Worm (Caenorhabditis elegans): ENCODE data around the gene B0228.7.
A peak's percentile ranks its signal among the peaks of the same experiment; 100 is the strongest.

B0228.7 gene

DNA sequence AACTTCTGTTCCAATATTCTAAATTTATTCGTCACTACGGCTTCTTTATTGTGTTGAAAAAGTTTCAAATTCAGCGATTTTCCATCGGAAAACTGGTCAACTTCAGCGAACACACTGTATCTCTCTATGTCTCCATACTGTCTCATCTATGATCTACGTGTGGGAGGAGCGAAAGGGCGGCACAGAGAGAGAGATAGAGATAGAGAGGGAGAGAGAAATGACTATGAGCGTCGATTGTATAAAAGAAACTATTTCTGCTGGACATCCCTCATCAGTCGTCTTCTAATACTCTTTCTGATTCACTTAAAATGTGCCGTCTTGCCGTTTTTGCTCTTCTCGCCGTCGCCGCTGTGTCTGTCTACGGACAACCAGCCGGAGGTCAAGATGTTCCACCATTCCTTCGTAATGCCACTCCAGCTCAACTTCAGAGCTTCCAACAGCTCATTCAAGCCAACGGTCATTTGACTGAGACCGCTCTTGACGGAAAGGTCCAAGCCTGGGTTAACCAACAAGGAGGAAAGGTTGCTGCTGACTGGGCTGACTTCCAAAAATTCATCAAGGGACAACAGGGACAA, 31.6 kb upstream of the B0228.7 start, which contains the start of gene srlf-1 (continued):
- TF ChIP-seq sma-3 (GFP tag; optimal IDR thresholded peaks at IDR 0.05) (peak; percentile 65), ceh-16 (tag; optimal IDR thresholded peaks at IDR 0.05) (no peak), ceh-82 (tag; optimal IDR thresholded peaks at IDR 0.05) (no peak), mbf-1 (tag; optimal IDR thresholded peaks at IDR 0.05) (no peak), alr-1 (tag; optimal IDR thresholded peaks at IDR 0.05) (no peak), dmd-4 (tag; optimal IDR thresholded peaks at IDR 0.05) (no peak), snpc-4 (tag; optimal IDR thresholded peaks at IDR 0.05) (no peak), nhr-11 (tag; optimal IDR thresholded peaks at IDR 0.05) (no peak), nhr-10 (tag; optimal IDR thresholded peaks at IDR 0.05) (no peak), mab-5 (tag; optimal IDR thresholded peaks at IDR 0.05) (no peak), egl-27 (tag; optimal IDR thresholded peaks at IDR 0.05) (no peak), elt-1 (tag; optimal IDR thresholded peaks at IDR 0.05) (no peak)

DNA sequence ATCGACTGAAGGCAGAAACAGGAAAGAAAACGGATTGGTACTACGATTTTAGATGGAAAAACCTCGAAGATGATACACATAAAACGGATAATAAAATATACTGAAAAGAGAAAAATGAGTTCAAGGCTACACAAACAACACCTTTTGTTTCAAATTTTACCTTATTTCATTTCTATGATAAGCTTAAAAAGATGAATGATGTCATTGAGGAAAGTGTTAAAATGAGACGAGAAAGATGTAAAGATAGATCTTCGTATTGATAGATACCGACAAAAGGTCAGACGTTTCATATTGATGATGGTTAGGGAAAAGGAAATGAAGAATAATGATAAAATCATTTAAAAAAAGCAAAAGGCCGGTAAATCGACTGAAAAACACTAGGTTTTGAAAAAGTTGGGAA, 30.8 kb upstream of the B0228.7 start:
- no peak for TF ChIP-seq mdl-1 (tag; optimal IDR thresholded peaks at IDR 0.05)
- peak; percentile 20 for TF ChIP-seq fos-1 (tag; optimal IDR thresholded peaks at IDR 0.05)
- TF ChIP-seq ceh-82 (tag; optimal IDR thresholded peaks at IDR 0.05), result no peak
- no peak for TF ChIP-seq blmp-1 (tag; optimal IDR thresholded peaks at IDR 0.05; ENCODE audit: insufficient read depth)
- peak; percentile 37 for TF ChIP-seq egl-27 (tag; optimal IDR thresholded peaks at IDR 0.05)
- TF ChIP-seq nhr-129 (tag; optimal IDR thresholded peaks at IDR 0.05), result no peak
- TF ChIP-seq mab-5 (tag; optimal IDR thresholded peaks at IDR 0.05), result no peak
- TF ChIP-seq skn-1 (tag; optimal IDR thresholded peaks at IDR 0.05), result no peak
- TF ChIP-seq ZK546.5 (tag; optimal IDR thresholded peaks at IDR 0.05), result no peak
- TF ChIP-seq nhr-21 (tag; optimal IDR thresholded peaks at IDR 0.05), result peak; percentile 33
- no peak for TF ChIP-seq unc-39 (tag; optimal IDR thresholded peaks at IDR 0.05)
- no peak for TF ChIP-seq lsy-2 (tag; optimal IDR thresholded peaks at IDR 0.05)
- TF ChIP-seq lin-39 (tag; optimal IDR thresholded peaks at IDR 0.05), result no peak
- peak; percentile 58 for TF ChIP-seq nhr-25 (tag; optimal IDR thresholded peaks at IDR 0.05)
- no peak for TF ChIP-seq Y55F3AM.14 (GFP tag; optimal IDR thresholded peaks at IDR 0.05)

DNA sequence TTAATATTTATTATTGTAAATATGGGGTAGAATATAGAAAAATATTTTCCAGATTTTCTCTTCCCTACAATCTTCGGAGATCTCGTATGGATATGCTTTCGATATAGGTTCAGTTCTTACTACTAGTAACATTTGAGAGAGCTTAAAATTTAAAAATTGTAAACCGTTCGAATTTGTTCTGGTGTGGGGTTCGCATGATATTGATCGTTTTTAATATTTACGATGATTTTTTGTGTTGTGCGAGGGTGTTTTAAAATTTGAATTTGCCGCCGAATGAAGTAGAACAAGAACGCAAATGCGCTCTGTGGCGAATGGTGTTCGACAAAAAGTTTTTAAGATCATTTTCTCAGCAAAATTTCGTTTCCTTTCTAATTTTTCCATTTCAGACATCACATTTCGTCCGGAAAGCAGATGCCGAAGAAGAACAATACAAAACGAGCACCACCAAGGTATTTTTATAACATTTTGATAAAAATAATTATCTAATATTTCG, 24.7 kb upstream of the B0228.7 start, which contains the start of gene skr-17:
TSS of gene skr-17 (plus strand) at position 51 of the 493 bp plus-strand sequence.
- TF ChIP-seq sem-4 (tag; optimal IDR thresholded peaks at IDR 0.05), result no peak
- no peak for TF ChIP-seq ceh-82 (tag; optimal IDR thresholded peaks at IDR 0.05)
- TF ChIP-seq mab-5 (tag; optimal IDR thresholded peaks at IDR 0.05), result no peak
- no peak for TF ChIP-seq alr-1 (tag; optimal IDR thresholded peaks at IDR 0.05)
- no peak for TF ChIP-seq snpc-4 (tag; optimal IDR thresholded peaks at IDR 0.05)
- no peak for TF ChIP-seq nhr-129 (tag; optimal IDR thresholded peaks at IDR 0.05)
- no peak for TF ChIP-seq lsy-2 (tag; optimal IDR thresholded peaks at IDR 0.05)
- TF ChIP-seq unc-62 (GFP tag; optimal IDR thresholded peaks at IDR 0.05), result no peak
- no peak for TF ChIP-seq R02D3.7 (tag; optimal IDR thresholded peaks at IDR 0.05)
- no peak for TF ChIP-seq nhr-12 (tag; optimal IDR thresholded peaks at IDR 0.05)
- no peak for TF ChIP-seq C34F6.9 (tag; optimal IDR thresholded peaks at IDR 0.05)
- no peak for TF ChIP-seq nhr-10 (tag; optimal IDR thresholded peaks at IDR 0.05)

DNA sequence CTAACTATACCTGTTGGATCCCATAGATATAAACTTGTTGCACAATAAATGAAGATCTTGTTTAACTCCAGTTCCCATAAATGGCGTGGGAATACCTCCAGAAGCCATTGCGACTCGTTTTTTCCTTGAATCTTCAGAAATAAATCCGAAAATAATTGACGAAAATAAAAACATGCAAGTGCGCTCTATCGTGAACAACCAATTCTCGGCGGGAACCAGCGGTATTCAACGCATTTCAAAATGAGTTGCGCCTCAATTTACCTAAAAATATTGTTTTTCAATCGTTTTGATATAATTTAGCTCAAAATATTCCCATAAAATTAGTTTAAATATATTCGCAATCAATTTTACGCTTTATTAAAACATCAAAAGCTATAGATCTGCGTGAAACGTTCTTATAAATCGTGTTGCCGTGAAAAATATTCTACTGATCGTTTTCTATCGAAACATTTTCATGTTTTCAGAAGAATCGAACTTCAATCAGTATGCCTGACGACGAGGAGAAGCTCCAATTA, 22.3 kb upstream of the B0228.7 start, which contains the start of the genes snpc-1.1 and spdl-1:
TSS of gene snpc-1.1 (minus strand) at position 200 of the 515 bp plus-strand sequence.
TSS of gene spdl-1 (plus strand) at position 465 of the 515 bp plus-strand sequence.
- TF ChIP-seq gmeb-1 (tag; optimal IDR thresholded peaks at IDR 0.05) (peak; percentile 50), ztf-4 (tag; optimal IDR thresholded peaks at IDR 0.05) (no peak), aly-2 (tag; optimal IDR thresholded peaks at IDR 0.05) (no peak), C34F6.9 (tag; optimal IDR thresholded peaks at IDR 0.05) (peak; percentile 55), peb-1 (tag; optimal IDR thresholded peaks at IDR 0.05) (no peak), lsy-2 (tag; optimal IDR thresholded peaks at IDR 0.05) (peak in 1 of 2 experiments; percentile 0), ztf-11 (tag; optimal IDR thresholded peaks at IDR 0.05) (no peak), nhr-129 (tag; optimal IDR thresholded peaks at IDR 0.05) (peak; percentile 47)

DNA sequence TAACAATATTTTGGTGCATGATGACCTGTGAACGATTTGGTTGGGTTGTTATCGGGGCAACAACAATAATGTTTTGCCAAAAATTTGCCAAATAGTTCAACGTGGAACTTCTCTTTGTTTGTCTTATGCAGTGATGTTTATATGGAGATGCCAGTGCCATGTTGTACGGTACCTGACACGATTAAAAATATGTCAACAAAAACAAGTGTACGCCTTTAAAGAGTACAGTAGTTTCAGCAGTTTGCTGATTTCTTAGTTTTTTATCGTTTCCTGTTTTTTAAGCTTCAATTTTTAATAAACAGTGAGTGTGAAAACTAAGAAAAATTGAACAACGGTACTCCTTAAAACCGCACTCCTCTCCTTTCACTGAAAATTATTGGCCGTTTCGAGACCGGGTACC, 19.4 kb upstream of the B0228.7 start:
- TF ChIP-seq F13H6.1 (tag; optimal IDR thresholded peaks at IDR 0.05), result no peak

Measured in whole organism, L2 larva.